Worm (Caenorhabditis elegans): ENCODE results near the gene F49C12.9.
A peak's percentile ranks its signal among the peaks of the same experiment; 100 is the strongest.

F49C12.9 gene

ce11 chrIV:9267581-9267980 is 48.4 kb downstream of the F49C12.9 start:
- TF ChIP-seq egrh-3 (GFP tag; IDR thresholded peaks at IDR 0.05) (peak; percentile 19; the same call in 1 of the 2 replicates), B0336.3 (GFP tag; IDR thresholded peaks at IDR 0.05) (no peak), Y53F4B.3 (GFP tag; IDR thresholded peaks at IDR 0.05) (no peak), K12H6.12 (tag; optimal IDR thresholded peaks at IDR 0.05) (no peak), ceh-91 (GFP tag; IDR thresholded peaks at IDR 0.05) (no peak), aptf-2 (GFP tag; conservative IDR thresholded peaks at IDR 0.05) (no peak), D2030.7 (GFP tag; IDR thresholded peaks at IDR 0.05) (no peak)

DNA sequence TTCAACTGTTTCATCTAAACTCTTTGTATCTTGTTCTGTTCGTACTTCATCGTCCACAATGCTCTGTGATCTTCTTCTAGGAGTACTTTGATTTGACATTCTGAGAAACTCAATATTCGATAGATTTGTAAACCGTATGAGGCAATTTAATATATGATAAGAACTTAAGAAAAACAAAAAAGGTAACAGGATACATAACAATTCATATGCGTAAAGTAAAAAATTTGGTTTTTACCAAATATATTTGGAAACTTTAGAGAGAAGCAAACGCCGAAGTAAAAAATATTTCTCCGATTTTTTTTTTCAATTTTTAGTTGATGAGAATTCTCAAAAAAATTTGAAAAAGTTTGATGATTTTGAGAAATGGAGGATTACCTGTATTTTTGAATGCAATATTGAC is 49.6 kb downstream of the F49C12.9 start, which contains the start of gene Y11D7A.19:
TSS of gene Y11D7A.19 (minus strand) at position 101 of the 400 bp plus-strand sequence.
- TF ChIP-seq fkh-3 (tag; optimal IDR thresholded peaks at IDR 0.05) (no peak), ztf-6 (GFP tag; IDR thresholded peaks at IDR 0.05) (no peak), zim-3 (tag; optimal IDR thresholded peaks at IDR 0.05) (no peak)
